Fruit fly (Drosophila melanogaster): ENCODE measurements around the gene CG42327.

CG42327 gene

DNA sequence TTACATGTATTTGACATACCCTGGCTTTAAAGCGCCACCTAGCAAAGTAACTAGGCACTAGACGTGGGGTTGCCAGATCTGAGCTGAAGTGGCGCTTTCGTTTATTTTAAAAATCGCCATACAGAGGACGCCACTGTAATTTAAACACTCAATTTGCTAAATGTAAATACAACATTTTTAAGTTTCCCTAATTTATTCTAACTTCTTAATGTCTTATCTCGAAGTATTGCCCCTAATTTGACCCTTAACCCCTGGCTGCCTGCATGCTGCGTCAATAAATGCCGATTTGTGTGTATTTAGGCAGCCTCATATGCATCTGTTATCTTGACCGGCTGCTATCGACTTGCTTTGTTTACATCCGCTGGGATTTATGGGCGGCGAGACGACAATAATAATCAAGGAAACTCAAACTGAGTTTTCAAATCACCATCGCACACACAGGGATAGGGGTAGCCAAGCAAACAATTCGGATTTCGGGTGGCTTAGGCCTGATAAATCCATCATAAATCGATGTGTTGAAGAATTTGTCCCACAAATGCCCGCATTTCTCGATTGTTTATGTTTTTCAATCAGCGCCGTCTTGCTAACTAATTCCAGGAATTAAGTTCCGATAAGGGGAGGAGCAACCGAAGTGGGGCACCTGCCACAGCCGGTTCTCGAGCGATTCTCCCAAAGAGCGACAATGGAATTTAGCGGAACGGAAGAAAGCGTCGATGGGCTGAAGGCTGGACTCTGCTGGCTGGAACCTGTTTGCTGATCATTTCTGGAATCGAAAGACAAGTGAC lies 42.5 kb upstream of the CG42327 start (continued):
- TF ChIP-seq HLH54F (GFP tag; optimal IDR thresholded peaks at IDR 0.05) (peak; percentile 42), nerfin-1 (tag; optimal IDR thresholded peaks at IDR 0.05) (no peak), CG6254 (GFP tag; optimal IDR thresholded peaks at IDR 0.05) (no peak), CG18011 (GFP tag; optimal IDR thresholded peaks at IDR 0.05) (no peak), tin (GFP tag; optimal IDR thresholded peaks at IDR 0.05) (peak; percentile 66), chif (GFP tag; optimal IDR thresholded peaks at IDR 0.05) (peak; percentile 61 to 89), en (GFP tag; optimal IDR thresholded peaks at IDR 0.05) (no peak), ase (GFP tag; IDR thresholded peaks at IDR 0.05) (peak; percentile 66; the same call in 2 of the 3 replicates), CG2712 (tag; optimal IDR thresholded peaks at IDR 0.05) (peak; percentile 78), vnd (GFP tag; IDR thresholded peaks at IDR 0.05; ENCODE audit: partially characterized antibody) (no peak), Vsx1 (GFP tag; optimal IDR thresholded peaks at IDR 0.05) (no peak), ken (GFP tag; IDR thresholded peaks at IDR 0.05) (peak; percentile 74; the same call in 2 of the 3 replicates), lilli (GFP tag; optimal IDR thresholded peaks at IDR 0.05) (peak; percentile 66), CG18262 (tag; optimal IDR thresholded peaks at IDR 0.05) (peak; percentile 67), CG13775 (GFP tag; optimal IDR thresholded peaks at IDR 0.05) (peak; percentile 9), CG10267 (tag; optimal IDR thresholded peaks at IDR 0.05) (peak; percentile 65), gem (tag; optimal IDR thresholded peaks at IDR 0.05) (peak; percentile 56), CG11085 (GFP tag; IDR thresholded peaks at IDR 0.05) (peak; percentile 56), CG17829 (tag; optimal IDR thresholded peaks at IDR 0.05) (peak; percentile 78), Fer3 (tag; optimal IDR thresholded peaks at IDR 0.05) (peak; percentile 35), CG17328 (GFP tag; IDR thresholded peaks at IDR 0.05) (peak; percentile 56; the same call in 1 of the 2 replicates), sr (GFP tag; IDR thresholded peaks at IDR 0.05) (no peak), CG32767 (GFP tag; IDR thresholded peaks at IDR 0.05) (no peak), inv (GFP tag; IDR thresholded peaks at IDR 0.05; ENCODE audit: partially characterized antibody) (peak; percentile 40; the same call in 1 of the 2 replicates), CG7271 (tag; optimal IDR thresholded peaks at IDR 0.05) (no peak), CG12391 (tag; optimal IDR thresholded peaks at IDR 0.05) (peak; percentile 56), Awh (GFP tag; IDR thresholded peaks at IDR 0.05) (peak; percentile 24; the same call in 1 of the 2 replicates), tup (GFP tag; optimal IDR thresholded peaks at IDR 0.05) (peak; percentile 35), Abd-B (GFP tag; optimal IDR thresholded peaks at IDR 0.05) (peak; percentile 35), CG12071 (GFP tag; optimal IDR thresholded peaks at IDR 0.05) (no peak), CG31365 (tag; optimal IDR thresholded peaks at IDR 0.05) (no peak), Hr78 (GFP tag; optimal IDR thresholded peaks at IDR 0.05) (peak in 1 of 2 experiments; percentile 98), CG4360 (GFP tag; IDR thresholded peaks at IDR 0.05) (no peak), psq (GFP tag; optimal IDR thresholded peaks at IDR 0.05) (peak; percentile 48), CG11504 (tag; optimal IDR thresholded peaks at IDR 0.05) (peak; percentile 70), caup (GFP tag; optimal IDR thresholded peaks at IDR 0.05; ENCODE audit: severe bottlenecking) (peak; percentile 61), CG6854 (GFP tag; optimal IDR thresholded peaks at IDR 0.05) (no peak), grn (GFP tag; optimal IDR thresholded peaks at IDR 0.05) (peak; percentile 20), sna (GFP tag; IDR thresholded peaks at IDR 0.05; ENCODE audit: partially characterized antibody) (no peak), cato (GFP tag; optimal IDR thresholded peaks at IDR 0.05; ENCODE audit: borderline replicate concordance) (peak; percentile 52), Hey (tag; optimal IDR thresholded peaks at IDR 0.05) (no peak), chn (GFP tag; optimal IDR thresholded peaks at IDR 0.05) (peak; percentile 67), dmrt11E (tag; optimal IDR thresholded peaks at IDR 0.05) (peak; percentile 61), CG10565 (GFP tag; optimal IDR thresholded peaks at IDR 0.05) (no peak), ssp (GFP tag; IDR thresholded peaks at IDR 0.05) (peak; percentile 59), CG14441 (GFP tag; IDR thresholded peaks at IDR 0.05) (peak; percentile 78), prd (optimal IDR thresholded peaks at IDR 0.05) (no peak), prd (GFP tag; IDR thresholded peaks at IDR 0.05) (peak; percentile 75)
